Worm (Caenorhabditis elegans) whole organism, L3 larva: ENCODE measurements around the gene srd-66.
"Not testable (repeated sequence)": the region's sequence is repeated elsewhere in the genome, so short reads cannot be mapped to it uniquely, and the experiment has no call there.

ENCODE experiments used
- ama-1 ChIP-seq: fragments of 150-350 bp; optimal IDR thresholded peaks from 2 replicates; lab custom pipeline; 2018
- elt-3 ChIP-seq, 3 experiments: fragments of 150-350 bp in 1 of 3; sonication (generic microtip) in 2 of 3; optimal IDR thresholded peaks; 2 replicates in 2 of 3; 4 replicates in 1 of 3; lab custom pipeline; 2014 to 2017; ENCODE audit warnings: missing biosample characterization in 3 of 3, missing genetic modification characterization in 3 of 3
- jun-1 ChIP-seq: fragments of 150-350 bp; optimal IDR thresholded peaks from 2 replicates; lab custom pipeline; 2014; ENCODE audit warnings: missing biosample characterization, missing genetic modification reagents, missing genetic modification characterization
- lin-15B ChIP-seq: fragments of 150-350 bp; optimal IDR thresholded peaks from 2 replicates; lab custom pipeline; 2014; ENCODE audit warnings: missing biosample characterization, missing genetic modification characterization
- lin-39 ChIP-seq: fragments of 150-350 bp; optimal IDR thresholded peaks from 2 replicates; lab custom pipeline; 2018; ENCODE audit warnings: missing biosample characterization, missing genetic modification reagents, missing genetic modification characterization
- nhr-76 ChIP-seq: fragments of 150-350 bp; sonication (generic microtip); optimal IDR thresholded peaks from 5 replicates; lab custom pipeline; 2014; ENCODE audit warnings: missing biosample characterization, missing genetic modification characterization
- nhr-77 ChIP-seq: fragments of 150-350 bp; optimal IDR thresholded peaks from 2 replicates; lab custom pipeline; 2014; ENCODE audit warnings: missing biosample characterization, missing genetic modification characterization
- sea-2 ChIP-seq: fragments of 150-350 bp; sonication (generic microtip); optimal IDR thresholded peaks from 4 replicates; lab custom pipeline; 2014; ENCODE audit warnings: missing biosample characterization, missing genetic modification reagents, missing genetic modification characterization
- snpc-4 ChIP-seq: fragments of 150-350 bp; optimal IDR thresholded peaks from 2 replicates; lab custom pipeline; 2014; ENCODE audit warnings: missing biosample characterization, missing genetic modification characterization
- tbx-2 ChIP-seq: sonication (generic microtip); optimal IDR thresholded peaks from 2 replicates; lab custom pipeline; 2016; ENCODE audit warnings: mild to moderate bottlenecking, missing genetic modification characterization, missing compliant biosample characterization
- unc-62 ChIP-seq: fragments of 150-350 bp; sonication (generic microtip); optimal IDR thresholded peaks from 4 replicates; lab custom pipeline; 2014; ENCODE audit warnings: missing biosample characterization, missing genetic modification reagents, missing genetic modification characterization

DNA sequence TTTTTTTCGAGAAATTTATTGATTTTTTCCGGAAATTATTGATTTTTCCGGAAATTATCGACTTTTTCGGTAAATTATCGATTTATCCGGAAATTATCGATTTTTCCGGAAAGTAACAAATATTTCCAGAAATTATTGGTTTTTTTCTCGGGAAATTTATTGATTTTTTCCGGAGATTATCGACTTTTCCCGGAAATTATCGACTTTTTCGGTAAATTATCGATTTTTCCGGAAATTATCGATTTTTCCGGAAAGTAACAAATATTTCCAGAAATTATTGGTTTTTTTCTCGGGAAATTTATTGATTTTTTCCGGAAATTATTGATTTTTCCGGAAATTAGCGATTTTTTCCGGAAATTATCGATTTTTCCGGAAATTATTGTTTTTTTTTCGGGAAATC is 16.9 kb downstream of the srd-66 start:
- TF ChIP-seq ama-1 (lab: Kevin White, UChicago); jun-1 (tag; lab: Kevin White, UChicago); unc-62 (GFP tag; lab: Kevin White, UChicago); nhr-77 (tag; lab: Kevin White, UChicago); lin-39 (tag; lab: Kevin White, UChicago); nhr-76 (tag; lab: Kevin White, UChicago); snpc-4 (tag; lab: Kevin White, UChicago); tbx-2 (tag; lab: Kevin White, UChicago); elt-3 (tag; optimal IDR thresholded peaks at IDR 0.05; lab: Kevin White, UChicago); sea-2 (GFP tag; lab: Kevin White, UChicago); lin-15B (tag; lab: Kevin White, UChicago): not testable (repeated sequence)
